Worm (Caenorhabditis elegans) whole organism, L1 larva: Measurements from ENCODE around the gene fbxa-62.

Experiments used
- ceh-8 ChIP-seq: fragments of 200-800 bp; sonication (Bioruptor generic); optimal IDR thresholded peaks from 2 replicates; lab custom pipeline; 2018; ENCODE audit warnings: mild to moderate bottlenecking, missing genetic modification characterization, moderate library complexity, missing compliant biosample characterization
- dpl-1 ChIP-seq, 3 experiments: fragments of 150-350 bp in 2 of 3; sonication (generic microtip) in 1 of 3; optimal IDR thresholded peaks; 2 replicates each; lab custom pipeline; 2014 to 2017; ENCODE audit warnings: missing biosample characterization in 3 of 3, missing genetic modification characterization in 3 of 3, missing genetic modification reagents in 3 of 3
- egl-13 ChIP-seq: sonication (generic microtip); optimal IDR thresholded peaks from 2 replicates; lab custom pipeline; 2016; ENCODE audit warnings: missing genotype, missing genetic modification reagents, missing genetic modification characterization, missing compliant biosample characterization
- egl-27 ChIP-seq, 2 experiments: fragments of 150-350 bp in 1 of 2; sonication (generic microtip); optimal IDR thresholded peaks; 3 replicates each; lab custom pipeline; 2017 to 2018; ENCODE audit warnings: missing biosample characterization in 2 of 2, missing genetic modification characterization in 2 of 2, missing genetic modification reagents in 2 of 2
- fkh-4 ChIP-seq: sonication (generic microtip); optimal IDR thresholded peaks from 2 replicates; lab custom pipeline; 2016; ENCODE audit warnings: missing compliant biosample characterization, missing genetic modification characterization, borderline replicate concordance
- nhr-11 ChIP-seq: fragments of 150-350 bp; optimal IDR thresholded peaks from 2 replicates; lab custom pipeline; 2014; ENCODE audit warnings: missing biosample characterization, missing genetic modification characterization
- nhr-237 ChIP-seq: fragments of 150-350 bp; optimal IDR thresholded peaks from 2 replicates; lab custom pipeline; 2014; ENCODE audit warnings: missing biosample characterization, missing genetic modification characterization
- nhr-90 ChIP-seq: sonication (generic microtip); optimal IDR thresholded peaks from 2 replicates; lab custom pipeline; 2016; ENCODE audit warnings: mild to moderate bottlenecking, missing genetic modification characterization, missing compliant biosample characterization; ENCODE audit not compliant: poor library complexity
- pag-3 ChIP-seq: sonication (generic microtip); optimal IDR thresholded peaks from 2 replicates; lab custom pipeline; 2017; ENCODE audit warnings: missing genetic modification characterization, mild to moderate bottlenecking, missing compliant biosample characterization, antibody characterized with exemption, borderline replicate concordance; ENCODE audit not compliant: insufficient read depth
- skn-1 ChIP-seq: fragments of 150-350 bp; optimal IDR thresholded peaks from 2 replicates; lab custom pipeline; 2014; ENCODE audit warnings: missing biosample characterization, missing genetic modification characterization
- tbx-2 ChIP-seq: sonication (generic microtip); optimal IDR thresholded peaks from 2 replicates; lab custom pipeline; 2016; ENCODE audit warnings: missing genetic modification characterization, missing compliant biosample characterization
- tlp-1 ChIP-seq: fragments of 150-350 bp; optimal IDR thresholded peaks from 2 replicates; lab custom pipeline; 2014; ENCODE audit warnings: missing biosample characterization, missing genetic modification characterization
- unc-62 ChIP-seq: fragments of 150-350 bp; optimal IDR thresholded peaks from 2 replicates; lab custom pipeline; 2014; ENCODE audit warnings: missing biosample characterization, missing genetic modification reagents, missing genetic modification characterization
- zag-1 ChIP-seq: fragments of 150-350 bp; optimal IDR thresholded peaks from 2 replicates; lab custom pipeline; 2014; ENCODE audit warnings: missing biosample characterization, missing genetic modification characterization

- TF ChIP-seq tbx-2: no peak
- TF ChIP-seq skn-1 (tag; lab: Kevin White, UChicago): no peak
- TF ChIP-seq dpl-1 (GFP tag; optimal IDR thresholded peaks at IDR 0.05; lab: Kevin White, UChicago): no peak
- TF ChIP-seq nhr-90: no peak
- no peak for TF ChIP-seq zag-1 (tag; lab: Kevin White, UChicago)
- no peak for TF ChIP-seq egl-27 (tag; optimal IDR thresholded peaks at IDR 0.05; lab: Kevin White, UChicago)
- no peak for TF ChIP-seq ceh-8 (GFP tag; lab: Kevin White, UChicago)
- no peak for TF ChIP-seq pag-3 (tag; lab: Kevin White, UChicago)
- TF ChIP-seq unc-62 (GFP tag; lab: Kevin White, UChicago): no peak
- TF ChIP-seq tlp-1: no peak
- TF ChIP-seq nhr-11 (tag; lab: Kevin White, UChicago): no peak
- no peak for TF ChIP-seq nhr-237 (tag; lab: Kevin White, UChicago)
- TF ChIP-seq fkh-4: no peak
- no peak for TF ChIP-seq egl-13
Measured at ce11 chrIII:2243617-2244016, 16.1 kb downstream of the fbxa-62 start.
